Fruit fly (Drosophila melanogaster) whole organism, embryonic: ENCODE data around the gene CG31776.
A peak's percentile ranks its signal among the peaks of the same experiment; 100 is the strongest.

ENCODE experiments used
- Asciz ChIP-seq: fragments of 200-800 bp; sonication (Bioruptor generic); optimal IDR thresholded peaks from 2 replicates; lab custom pipeline; 2017; ENCODE audit warnings: missing biosample characterization, mild to moderate bottlenecking, missing genetic modification characterization, missing genetic modification reagents
- B-H1 ChIP-seq: fragments of 200-800 bp; sonication (Bioruptor generic); IDR thresholded peaks from 3 replicates; pipeline ENCODE4 v1.3.6; 2022; ENCODE audit warnings: missing biosample characterization, missing genetic modification characterization
- CG10267 ChIP-seq: fragments of 200-800 bp; sonication (Bioruptor generic); optimal IDR thresholded peaks from 2 replicates; lab custom pipeline; 2018; ENCODE audit warnings: missing biosample characterization, mild to moderate bottlenecking, missing genetic modification characterization, moderate library complexity
- CG12659 ChIP-seq: fragments of 200-800 bp; sonication (Bioruptor generic); optimal IDR thresholded peaks from 3 replicates; lab custom pipeline; 2017; ENCODE audit warnings: mild to moderate bottlenecking, missing biosample characterization, missing genetic modification reagents, missing genetic modification characterization
- CG13287 ChIP-seq: fragments of 200-800 bp; sonication (Bioruptor generic); IDR thresholded peaks from 2 replicates; pipeline ENCODE4 v1.3.6; 2022; ENCODE audit warnings: missing biosample characterization, missing genetic modification characterization; ENCODE audit not compliant: partially characterized antibody
- CG14667 ChIP-seq: fragments of 200-800 bp; sonication (Bioruptor generic); IDR thresholded peaks from 2 replicates; pipeline ENCODE4 v1.3.6; 2022; ENCODE audit warnings: missing biosample characterization, missing genetic modification characterization
- CG15696 ChIP-seq: fragments of 200-800 bp; sonication (Bioruptor generic); optimal IDR thresholded peaks from 2 replicates; lab custom pipeline; 2019; ENCODE audit warnings: missing biosample characterization, mild to moderate bottlenecking, missing genetic modification characterization, moderate library complexity
- CG17328 ChIP-seq: fragments of 200-800 bp; sonication (Bioruptor generic); IDR thresholded peaks from 2 replicates; pipeline ENCODE4 v1.3.6; 2022; ENCODE audit warnings: missing biosample characterization, missing genetic modification characterization
- CG2712 ChIP-seq: fragments of 200-800 bp; optimal IDR thresholded peaks from 3 replicates; lab custom pipeline; 2019; ENCODE audit warnings: missing biosample characterization, mild to moderate bottlenecking, missing genetic modification characterization, moderate library complexity
- CG4617 ChIP-seq: fragments of 200-800 bp; sonication (Bioruptor generic); optimal IDR thresholded peaks from 3 replicates; lab custom pipeline; 2016; ENCODE audit warnings: missing biosample characterization, missing genetic modification characterization, borderline replicate concordance
- CG8290 ChIP-seq, 3 experiments: fragments of 200-800 bp; sonication (Bioruptor generic); optimal IDR thresholded peaks; 2 replicates each; lab custom pipeline; 2016 to 2019; ENCODE audit warnings: missing biosample characterization in 3 of 3, missing genetic modification characterization in 3 of 3, mild to moderate bottlenecking in 2 of 3, moderate library complexity in 1 of 3
- CG9797 ChIP-seq: fragments of 200-800 bp; sonication (Bioruptor generic); optimal IDR thresholded peaks from 3 replicates; lab custom pipeline; 2018; ENCODE audit warnings: missing biosample characterization, mild to moderate bottlenecking, missing genetic modification characterization
- Deaf1 ChIP-seq: fragments of 200-800 bp; optimal IDR thresholded peaks from 3 replicates; lab custom pipeline; 2019; ENCODE audit warnings: missing biosample characterization, mild to moderate bottlenecking, missing genetic modification characterization, moderate library complexity
- HHEX ChIP-seq: fragments of 200-800 bp; sonication (Bioruptor generic); optimal IDR thresholded peaks from 3 replicates; lab custom pipeline; 2017; ENCODE audit warnings: missing biosample characterization, mild to moderate bottlenecking, missing genetic modification characterization, missing genetic modification reagents
- MESR4 ChIP-seq: fragments of 200-800 bp; sonication (Bioruptor generic); optimal IDR thresholded peaks from 2 replicates; lab custom pipeline; 2018; ENCODE audit warnings: missing biosample characterization, mild to moderate bottlenecking, missing genetic modification characterization, moderate library complexity
- NC2β ChIP-seq: fragments of 200-800 bp; sonication (Bioruptor generic); optimal IDR thresholded peaks from 2 replicates; lab custom pipeline; 2016; ENCODE audit warnings: missing biosample characterization, missing genetic modification characterization
- Nf-YA ChIP-seq: fragments of 200-800 bp; sonication (Bioruptor generic); IDR thresholded peaks from 2 replicates; pipeline ENCODE4 v1.3.6; 2022; ENCODE audit warnings: missing biosample characterization, missing genetic modification characterization
- Scr ChIP-seq: fragments of 200-800 bp; sonication (Bioruptor generic); IDR thresholded peaks from 2 replicates; pipeline ENCODE4 v1.3.6; 2022; ENCODE audit warnings: missing biosample characterization, missing genetic modification characterization; ENCODE audit not compliant: partially characterized antibody
- Sry-β ChIP-seq: fragments of 200-800 bp; sonication (Bioruptor generic); optimal IDR thresholded peaks from 2 replicates; lab custom pipeline; 2018; ENCODE audit warnings: missing biosample characterization, mild to moderate bottlenecking, missing genetic modification characterization, moderate library complexity
- Trl ChIP-seq, 3 experiments: fragments of >200 bp in 2 of 3; fragments of 200-800 bp in 1 of 3; sonication (Bioruptor generic) in 1 of 3; optimal IDR thresholded peaks; 2 replicates in 1 of 3; 3 replicates in 2 of 3; lab custom pipeline; 2016 to 2017; ENCODE audit warnings: missing biosample characterization in 1 of 3, missing genetic modification characterization in 1 of 3
- YL-1 ChIP-seq: fragments of 200-800 bp; sonication (Bioruptor generic); optimal IDR thresholded peaks from 3 replicates; lab custom pipeline; 2017; ENCODE audit warnings: missing biosample characterization, mild to moderate bottlenecking, missing genetic modification characterization
- ato ChIP-seq: fragments of 200-800 bp; sonication (Bioruptor generic); IDR thresholded peaks from 2 replicates; pipeline ENCODE4 v1.3.6; 2022; ENCODE audit warnings: missing biosample characterization, missing genetic modification characterization; ENCODE audit not compliant: partially characterized antibody
- bigmax ChIP-seq: fragments of 200-800 bp; sonication (Bioruptor generic); optimal IDR thresholded peaks from 2 replicates; lab custom pipeline; 2018; ENCODE audit warnings: missing biosample characterization, mild to moderate bottlenecking, missing genetic modification characterization
- caup ChIP-seq: fragments of 200-800 bp; sonication (Bioruptor generic); optimal IDR thresholded peaks from 3 replicates; lab custom pipeline; 2017; ENCODE audit warnings: missing biosample characterization, mild to moderate bottlenecking, missing genetic modification characterization, moderate library complexity; ENCODE audit not compliant: severe bottlenecking
- chm ChIP-seq: fragments of 200-800 bp; sonication (Bioruptor generic); IDR thresholded peaks from 2 replicates; pipeline ENCODE4 v1.3.6; 2022; ENCODE audit warnings: missing biosample characterization, missing genetic modification characterization
- corto ChIP-seq: fragments of 200-800 bp; sonication (Bioruptor generic); optimal IDR thresholded peaks from 2 replicates; lab custom pipeline; 2016; ENCODE audit warnings: missing biosample characterization, mild to moderate bottlenecking, missing genetic modification characterization, moderate library complexity
- dimm ChIP-seq: fragments of 200-800 bp; sonication (Bioruptor generic); IDR thresholded peaks from 2 replicates; pipeline ENCODE4 v1.3.6; 2022; ENCODE audit warnings: missing biosample characterization, missing genetic modification characterization
- exex ChIP-seq: fragments of 200-800 bp; sonication (Bioruptor generic); optimal IDR thresholded peaks from 4 replicates; lab custom pipeline; 2018; ENCODE audit warnings: missing biosample characterization, mild to moderate bottlenecking, missing genetic modification characterization, moderate library complexity
- grn ChIP-seq: fragments of 200-800 bp; sonication (Bioruptor generic); optimal IDR thresholded peaks from 3 replicates; lab custom pipeline; 2017; ENCODE audit warnings: missing biosample characterization, missing genetic modification characterization
- gro ChIP-seq: fragments of 200-800 bp; sonication (Bioruptor generic); optimal IDR thresholded peaks from 2 replicates; lab custom pipeline; 2016; ENCODE audit warnings: missing biosample characterization, missing genetic modification characterization
- gsb ChIP-seq: fragments of 200-800 bp; sonication (Bioruptor generic); IDR thresholded peaks from 2 replicates; pipeline ENCODE4 v1.3.6; 2022; ENCODE audit warnings: missing biosample characterization, missing genetic modification characterization
- jigr1 ChIP-seq: fragments of 200-800 bp; sonication (Bioruptor generic); IDR thresholded peaks from 3 replicates; pipeline ENCODE4 v1.3.6; 2022; ENCODE audit warnings: missing biosample characterization, missing genetic modification characterization
- luna ChIP-seq: fragments of 200-800 bp; sonication (Bioruptor generic); optimal IDR thresholded peaks from 2 replicates; lab custom pipeline; 2016; ENCODE audit warnings: missing biosample characterization, missing genetic modification characterization
- mld ChIP-seq: fragments of 200-800 bp; sonication (Bioruptor generic); IDR thresholded peaks from 3 replicates; pipeline ENCODE4 v1.3.6; 2022; ENCODE audit warnings: missing biosample characterization, missing genetic modification characterization; ENCODE audit not compliant: partially characterized antibody
- nmo ChIP-seq: fragments of 200-800 bp; sonication (Bioruptor generic); optimal IDR thresholded peaks from 2 replicates; lab custom pipeline; 2018; ENCODE audit warnings: missing biosample characterization, mild to moderate bottlenecking, missing genetic modification characterization, moderate library complexity
- nom ChIP-seq: fragments of 200-800 bp; sonication (Bioruptor generic); optimal IDR thresholded peaks from 2 replicates; lab custom pipeline; 2017; ENCODE audit warnings: missing biosample characterization, missing genetic modification characterization, mild to moderate bottlenecking, moderate library complexity, missing genetic modification reagents
- phol ChIP-seq: fragments of 200-800 bp; sonication (Bioruptor generic); optimal IDR thresholded peaks from 3 replicates; lab custom pipeline; 2018; ENCODE audit warnings: missing biosample characterization, mild to moderate bottlenecking, missing genetic modification characterization, moderate library complexity
- run ChIP-seq: fragments of 200-800 bp; sonication (Bioruptor generic); optimal IDR thresholded peaks from 3 replicates; lab custom pipeline; 2018; ENCODE audit warnings: missing biosample characterization, mild to moderate bottlenecking, missing genetic modification characterization
- sd ChIP-seq: fragments of 200-800 bp; sonication (Bioruptor generic); optimal IDR thresholded peaks from 3 replicates; lab custom pipeline; 2018; ENCODE audit warnings: missing biosample characterization, mild to moderate bottlenecking, missing genetic modification characterization, moderate library complexity
- sisA ChIP-seq: fragments of 200-800 bp; sonication (Bioruptor generic); IDR thresholded peaks from 2 replicates; pipeline ENCODE4 v1.3.6; 2022; ENCODE audit warnings: missing biosample characterization, missing genetic modification characterization
- slbo ChIP-seq: fragments of 200-800 bp; sonication (Bioruptor generic); IDR thresholded peaks from 2 replicates; pipeline ENCODE4 v1.3.6; 2022; ENCODE audit warnings: missing biosample characterization, missing genetic modification characterization
- slp2 ChIP-seq: fragments of 200-800 bp; sonication (Bioruptor generic); optimal IDR thresholded peaks from 2 replicates; lab custom pipeline; 2016; ENCODE audit warnings: missing biosample characterization, missing genetic modification characterization
- so ChIP-seq: fragments of 200-800 bp; sonication (Bioruptor generic); IDR thresholded peaks from 3 replicates; pipeline ENCODE4 v1.3.6; 2022; ENCODE audit warnings: missing biosample characterization, missing genetic modification characterization
- stwl ChIP-seq: fragments of 200-800 bp; sonication (Bioruptor generic); optimal IDR thresholded peaks from 3 replicates; lab custom pipeline; 2018; ENCODE audit warnings: missing biosample characterization, mild to moderate bottlenecking, missing genetic modification characterization, moderate library complexity
- tap ChIP-seq: fragments of 200-800 bp; optimal IDR thresholded peaks from 3 replicates; lab custom pipeline; 2019; ENCODE audit warnings: missing biosample characterization, mild to moderate bottlenecking, missing genetic modification characterization, moderate library complexity
- trh ChIP-seq: fragments of 200-800 bp; sonication (Bioruptor generic); optimal IDR thresholded peaks from 2 replicates; lab custom pipeline; 2016; ENCODE audit warnings: missing biosample characterization, missing genetic modification characterization
- wek ChIP-seq: fragments of 200-800 bp; sonication (Bioruptor generic); optimal IDR thresholded peaks from 3 replicates; lab custom pipeline; 2018; ENCODE audit warnings: missing biosample characterization, mild to moderate bottlenecking, missing genetic modification characterization, moderate library complexity

The CG31776 gene

DNA sequence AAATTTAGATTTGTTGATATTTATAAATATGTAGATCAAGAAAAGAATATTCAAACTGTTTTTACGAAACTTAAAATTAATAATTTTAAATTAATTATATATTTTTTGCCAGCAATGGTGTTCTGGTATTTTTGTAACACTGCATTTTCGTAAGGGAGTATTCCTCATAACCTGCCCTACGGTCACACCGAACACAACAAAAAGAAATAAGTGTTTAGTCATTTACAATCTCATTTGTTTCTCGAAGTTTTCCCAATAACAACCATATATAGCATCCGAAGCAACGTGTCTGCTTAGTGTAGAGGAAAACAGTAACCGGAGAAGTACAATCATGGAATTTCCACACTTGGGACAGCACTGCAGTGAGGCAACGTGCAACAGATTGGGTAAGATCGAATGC is 17.7 kb upstream of the CG31776 start, which contains the start of gene CG12795 (continued):
- no peak for TF ChIP-seq sisA (GFP tag; lab: Robert Waterston, UW)
- no peak for TF ChIP-seq B-H1 (GFP tag; lab: Robert Waterston, UW)
- no peak for TF ChIP-seq slbo
- TF ChIP-seq run = no peak
- no peak for TF ChIP-seq CG15696 (tag; lab: Kevin White, UChicago)
- no peak for TF ChIP-seq Trl (optimal IDR thresholded peaks at IDR 0.05; lab: Kevin White, UChicago)
- TF ChIP-seq Trl (GFP tag; optimal IDR thresholded peaks at IDR 0.05; lab: Kevin White, UChicago) = no peak
- no peak for TF ChIP-seq exex (tag; lab: Kevin White, UChicago)
- TF ChIP-seq CG13287 (GFP tag; lab: Robert Waterston, UW) = peak; percentile 18; the same call in 1 of the 2 replicates
- TF ChIP-seq wek = no peak
- TF ChIP-seq gro (GFP tag; lab: Kevin White, UChicago) = no peak
- TF ChIP-seq gsb (GFP tag; lab: Robert Waterston, UW) = no peak
- no peak for TF ChIP-seq dimm (GFP tag; lab: Robert Waterston, UW)
- 0 out of 2 replicates have a peak, but pooled peaks have one; percentile 9 for TF ChIP-seq Scr (GFP tag; lab: Robert Waterston, UW)
- no peak for TF ChIP-seq Asciz (GFP tag; lab: Kevin White, UChicago)
- no peak for TF ChIP-seq HHEX (GFP tag; lab: Kevin White, UChicago)
- peak; percentile 16 for TF ChIP-seq phol (tag; lab: Kevin White, UChicago)
- TF ChIP-seq slp2 (GFP tag; lab: Kevin White, UChicago) = no peak
- TF ChIP-seq mld (GFP tag; lab: Robert Waterston, UW) = no peak
- no peak for TF ChIP-seq so (GFP tag; lab: Robert Waterston, UW)
- no peak for TF ChIP-seq corto
- TF ChIP-seq NC2β (GFP tag; lab: Kevin White, UChicago) = no peak
- no peak for TF ChIP-seq tap (tag; lab: Kevin White, UChicago)
- peak; percentile 61 for TF ChIP-seq CG10267
- TF ChIP-seq ato = no peak
- peak; percentile 25 for TF ChIP-seq CG2712 (tag; lab: Kevin White, UChicago)
- TF ChIP-seq bigmax (GFP tag; lab: Kevin White, UChicago) = no peak
- no peak for TF ChIP-seq nmo (GFP tag; lab: Kevin White, UChicago)
- TF ChIP-seq trh (GFP tag; lab: Kevin White, UChicago) = no peak
- no peak for TF ChIP-seq caup (GFP tag; lab: Kevin White, UChicago)
- no peak for TF ChIP-seq sd (tag; lab: Kevin White, UChicago)
- peak; percentile 9 for TF ChIP-seq CG12659 (GFP tag; lab: Kevin White, UChicago)
- no peak for TF ChIP-seq Nf-YA
- no peak for TF ChIP-seq chm
- TF ChIP-seq Deaf1 (tag; lab: Kevin White, UChicago) = no peak
- TF ChIP-seq YL-1 (GFP tag; lab: Kevin White, UChicago) = peak; percentile 58
- no peak; the same call in 2 of the 3 replicates for TF ChIP-seq jigr1 (GFP tag; lab: Robert Waterston, UW)
- TF ChIP-seq stwl = peak; percentile 69
- no peak for TF ChIP-seq grn (GFP tag; lab: Kevin White, UChicago)
- TF ChIP-seq MESR4 (GFP tag; lab: Kevin White, UChicago) = peak; percentile 83
- no peak for TF ChIP-seq CG14667
- no peak for TF ChIP-seq luna (GFP tag; lab: Kevin White, UChicago)
- no peak for TF ChIP-seq CG8290 (GFP tag; optimal IDR thresholded peaks at IDR 0.05; lab: Kevin White, UChicago)
- no peak for TF ChIP-seq CG8290 (tag; optimal IDR thresholded peaks at IDR 0.05; lab: Kevin White, UChicago)
- TF ChIP-seq CG9797 (GFP tag; lab: Kevin White, UChicago) = peak; percentile 64
- TF ChIP-seq Sry-β = no peak
- no peak for TF ChIP-seq CG17328 (GFP tag; lab: Robert Waterston, UW)
- TF ChIP-seq CG4617 (GFP tag; lab: Kevin White, UChicago) = peak; percentile 74
- peak; percentile 5 for TF ChIP-seq nom
